Fruit fly (Drosophila melanogaster) whole organism, embryonic: ENCODE results near the gene CG43886.
A peak's percentile ranks its signal among the peaks of the same experiment; 100 is the strongest.

Source experiments
- CG11398 ChIP-seq: fragments of 200-800 bp; sonication (Bioruptor generic); optimal IDR thresholded peaks from 2 replicates; lab custom pipeline; 2016; ENCODE audit warnings: missing biosample characterization, missing genetic modification characterization
- CG13624 ChIP-seq: fragments of 200-800 bp; sonication (Bioruptor generic); optimal IDR thresholded peaks from 2 replicates; lab custom pipeline; 2016; ENCODE audit warnings: missing biosample characterization, missing genetic modification characterization
- CG14014 ChIP-seq: fragments of 200-800 bp; sonication (Bioruptor generic); IDR thresholded peaks from 2 replicates; pipeline ENCODE4 v1.3.6; 2022; ENCODE audit warnings: missing biosample characterization, missing genetic modification characterization
- CG16779 ChIP-seq: fragments of 200-800 bp; sonication (Bioruptor generic); IDR thresholded peaks from 2 replicates; pipeline ENCODE4 v1.3.6; 2022; ENCODE audit warnings: missing biosample characterization, missing genetic modification characterization
- CG17568 ChIP-seq: fragments of 200-800 bp; sonication (Bioruptor generic); optimal IDR thresholded peaks from 2 replicates; lab custom pipeline; 2018; ENCODE audit warnings: missing biosample characterization, mild to moderate bottlenecking, missing genetic modification characterization, moderate library complexity
- CG17912 ChIP-seq: fragments of 200-800 bp; sonication (Bioruptor generic); optimal IDR thresholded peaks from 2 replicates; lab custom pipeline; 2018; ENCODE audit warnings: missing biosample characterization, mild to moderate bottlenecking, missing genetic modification characterization
- CG18619 ChIP-seq: fragments of 200-800 bp; sonication (Bioruptor generic); optimal IDR thresholded peaks from 3 replicates; lab custom pipeline; 2017; ENCODE audit warnings: missing biosample characterization, mild to moderate bottlenecking, missing genetic modification characterization
- CG3407 ChIP-seq: fragments of 200-800 bp; sonication (Bioruptor generic); optimal IDR thresholded peaks from 2 replicates; lab custom pipeline; 2018; ENCODE audit warnings: missing biosample characterization, mild to moderate bottlenecking, missing genetic modification characterization
- CG4360 ChIP-seq: fragments of 200-800 bp; sonication (Bioruptor generic); IDR thresholded peaks from 2 replicates; pipeline ENCODE4 v1.3.6; 2022; ENCODE audit warnings: missing biosample characterization, missing genetic modification characterization
- CG4854 ChIP-seq: fragments of 200-800 bp; sonication (Bioruptor generic); optimal IDR thresholded peaks from 2 replicates; lab custom pipeline; 2016; ENCODE audit warnings: missing biosample characterization, missing genetic modification characterization, inconsistent platforms
- CG6654 ChIP-seq: fragments of 200-800 bp; sonication (Bioruptor generic); optimal IDR thresholded peaks from 2 replicates; lab custom pipeline; 2017; ENCODE audit warnings: missing biosample characterization, mild to moderate bottlenecking, missing genetic modification characterization
- CG6813 ChIP-seq: fragments of 200-800 bp; sonication (Bioruptor generic); optimal IDR thresholded peaks from 2 replicates; lab custom pipeline; 2017; ENCODE audit warnings: missing biosample characterization, missing genetic modification characterization, mild to moderate bottlenecking, moderate library complexity, missing genetic modification reagents
- CG7987 ChIP-seq: fragments of 200-800 bp; sonication (Bioruptor generic); optimal IDR thresholded peaks from 2 replicates; lab custom pipeline; 2018; ENCODE audit warnings: missing biosample characterization, mild to moderate bottlenecking, missing genetic modification characterization, moderate library complexity
- CG9727 ChIP-seq: fragments of 200-800 bp; sonication (Bioruptor generic); optimal IDR thresholded peaks from 3 replicates; lab custom pipeline; 2017; ENCODE audit warnings: missing biosample characterization, mild to moderate bottlenecking, missing genetic modification characterization
- Dad ChIP-seq: fragments of 200-800 bp; sonication (Bioruptor generic); optimal IDR thresholded peaks from 3 replicates; lab custom pipeline; 2016; ENCODE audit warnings: missing biosample characterization, missing genetic modification characterization
- Dip3 ChIP-seq: fragments of 200-800 bp; sonication (Bioruptor generic); optimal IDR thresholded peaks from 3 replicates; lab custom pipeline; 2016; ENCODE audit warnings: missing biosample characterization, missing genetic modification characterization
- E2f1 ChIP-seq: fragments of 200-800 bp; sonication (Bioruptor generic); IDR thresholded peaks from 2 replicates; pipeline ENCODE4 v1.3.6; 2022; ENCODE audit warnings: missing biosample characterization, missing genetic modification characterization
- HHEX ChIP-seq: fragments of 200-800 bp; sonication (Bioruptor generic); optimal IDR thresholded peaks from 3 replicates; lab custom pipeline; 2017; ENCODE audit warnings: missing biosample characterization, mild to moderate bottlenecking, missing genetic modification characterization, missing genetic modification reagents
- HLH3B ChIP-seq: fragments of 200-800 bp; sonication (Bioruptor generic); IDR thresholded peaks from 2 replicates; pipeline ENCODE4 v1.3.6; 2022; ENCODE audit warnings: missing biosample characterization, missing genetic modification characterization
- HLHmδ ChIP-seq: fragments of 200-800 bp; sonication (Bioruptor generic); optimal IDR thresholded peaks from 2 replicates; lab custom pipeline; 2018; ENCODE audit warnings: missing biosample characterization, mild to moderate bottlenecking, missing genetic modification characterization, moderate library complexity
- HmgD ChIP-seq: fragments of 200-800 bp; sonication (Bioruptor generic); optimal IDR thresholded peaks from 3 replicates; lab custom pipeline; 2016; ENCODE audit warnings: missing biosample characterization, missing genetic modification characterization
- HmgZ ChIP-seq: fragments of 200-800 bp; sonication (Bioruptor generic); optimal IDR thresholded peaks from 2 replicates; lab custom pipeline; 2018; ENCODE audit warnings: missing biosample characterization, mild to moderate bottlenecking, missing genetic modification characterization
- Med ChIP-seq: fragments of 200-800 bp; sonication (Bioruptor generic); peaks from one replicate; lab custom pipeline; 2016; ENCODE audit warnings: missing biosample characterization, missing genetic modification characterization, mild to moderate bottlenecking, inconsistent platforms, moderate library complexity
- Opbp ChIP-seq: fragments of 200-800 bp; sonication (Bioruptor generic); IDR thresholded peaks from 3 replicates; pipeline ENCODE4 v1.3.6; 2022; ENCODE audit warnings: missing biosample characterization, missing genetic modification characterization; ENCODE audit not compliant: partially characterized antibody
- Sox102F ChIP-seq: fragments of 200-800 bp; sonication (Bioruptor generic); optimal IDR thresholded peaks from 2 replicates; lab custom pipeline; 2018; ENCODE audit warnings: missing biosample characterization, mild to moderate bottlenecking, missing genetic modification characterization, moderate library complexity
- ara ChIP-seq: fragments of 200-800 bp; sonication (Bioruptor generic); IDR thresholded peaks from 2 replicates; pipeline ENCODE4 v1.3.6; 2022; ENCODE audit warnings: missing biosample characterization, missing genetic modification characterization
- bigmax ChIP-seq: fragments of 200-800 bp; sonication (Bioruptor generic); optimal IDR thresholded peaks from 2 replicates; lab custom pipeline; 2018; ENCODE audit warnings: missing biosample characterization, mild to moderate bottlenecking, missing genetic modification characterization
- crc ChIP-seq: fragments of 200-800 bp; sonication (Bioruptor generic); optimal IDR thresholded peaks from 2 replicates; lab custom pipeline; 2016; ENCODE audit warnings: missing biosample characterization, missing genetic modification characterization
- crol ChIP-seq: fragments of 200-800 bp; sonication (Bioruptor generic); IDR thresholded peaks from 2 replicates; pipeline ENCODE4 v1.3.6; 2022; ENCODE audit warnings: missing biosample characterization, missing genetic modification characterization
- cwo ChIP-seq: fragments of 200-800 bp; sonication (Bioruptor generic); optimal IDR thresholded peaks from 3 replicates; lab custom pipeline; 2017; ENCODE audit warnings: missing biosample characterization, missing genetic modification characterization, mild to moderate bottlenecking, moderate library complexity, missing genetic modification reagents
- dysf ChIP-seq: fragments of 200-800 bp; sonication (Bioruptor generic); IDR thresholded peaks from 3 replicates; pipeline ENCODE4 v1.3.6; 2022; ENCODE audit warnings: missing biosample characterization, missing genetic modification characterization
- fru ChIP-seq: fragments of >200 bp; optimal IDR thresholded peaks from 2 replicates; lab custom pipeline; 2017
- grau ChIP-seq: fragments of 200-800 bp; optimal IDR thresholded peaks from 3 replicates; lab custom pipeline; 2019; ENCODE audit warnings: missing biosample characterization, mild to moderate bottlenecking, missing genetic modification characterization, moderate library complexity
- grn ChIP-seq: fragments of 200-800 bp; sonication (Bioruptor generic); optimal IDR thresholded peaks from 3 replicates; lab custom pipeline; 2017; ENCODE audit warnings: missing biosample characterization, missing genetic modification characterization
- gro ChIP-seq: fragments of 200-800 bp; sonication (Bioruptor generic); optimal IDR thresholded peaks from 2 replicates; lab custom pipeline; 2016; ENCODE audit warnings: missing biosample characterization, missing genetic modification characterization
- gsb-n ChIP-seq: fragments of 200-800 bp; sonication (Bioruptor generic); optimal IDR thresholded peaks from 3 replicates; lab custom pipeline; 2018; ENCODE audit warnings: missing biosample characterization, mild to moderate bottlenecking, missing genetic modification characterization
- lov ChIP-seq, 2 experiments: fragments of 200-800 bp in 1 of 2; fragments of >200 bp in 1 of 2; sonication (Bioruptor generic) in 1 of 2; IDR thresholded peaks in 1 of 2; optimal IDR thresholded peaks in 1 of 2; 2 replicates in 1 of 2; 3 replicates in 1 of 2; pipeline versions ENCODE4 v1.3.6 to Lab custom; 2017 to 2022; ENCODE audit warnings: missing biosample characterization in 1 of 2, missing genetic modification characterization in 1 of 2
- nau ChIP-seq: fragments of 200-800 bp; sonication (Bioruptor generic); optimal IDR thresholded peaks from 3 replicates; lab custom pipeline; 2017; ENCODE audit warnings: missing biosample characterization, mild to moderate bottlenecking, missing genetic modification characterization, missing genetic modification reagents
- pnt ChIP-seq: fragments of 200-800 bp; sonication (Bioruptor generic); optimal IDR thresholded peaks from 3 replicates; lab custom pipeline; 2016; ENCODE audit warnings: missing biosample characterization, missing genetic modification characterization
- ro ChIP-seq: fragments of 200-800 bp; sonication (Bioruptor generic); IDR thresholded peaks from 2 replicates; pipeline ENCODE4 v1.3.6; 2022; ENCODE audit warnings: missing biosample characterization, missing genetic modification characterization
- run ChIP-seq: fragments of 200-800 bp; sonication (Bioruptor generic); optimal IDR thresholded peaks from 3 replicates; lab custom pipeline; 2018; ENCODE audit warnings: missing biosample characterization, mild to moderate bottlenecking, missing genetic modification characterization
- sima ChIP-seq: fragments of 200-800 bp; sonication (Bioruptor generic); optimal IDR thresholded peaks from 2 replicates; lab custom pipeline; 2016; ENCODE audit warnings: missing biosample characterization, missing genetic modification characterization
- tna ChIP-seq: fragments of 200-800 bp; sonication (Bioruptor generic); IDR thresholded peaks from 2 replicates; pipeline ENCODE4 v1.3.6; 2022; ENCODE audit warnings: missing biosample characterization, missing genetic modification characterization; ENCODE audit not compliant: partially characterized antibody
- trh ChIP-seq: fragments of 200-800 bp; sonication (Bioruptor generic); optimal IDR thresholded peaks from 2 replicates; lab custom pipeline; 2016; ENCODE audit warnings: missing biosample characterization, missing genetic modification characterization
- ttk ChIP-seq: fragments of 200-800 bp; sonication (Bioruptor generic); IDR thresholded peaks from 2 replicates; pipeline ENCODE4 v2.1.2; 2022; ENCODE audit warnings: missing biosample characterization, missing genetic modification characterization
- twi ChIP-seq: fragments of 200-800 bp; optimal IDR thresholded peaks from 2 replicates; lab custom pipeline; 2019; ENCODE audit warnings: missing biosample characterization, mild to moderate bottlenecking, missing genetic modification characterization, moderate library complexity
- vnd ChIP-seq: fragments of 200-800 bp; sonication (Bioruptor generic); IDR thresholded peaks from 3 replicates; pipeline ENCODE4 v1.3.6; 2022; ENCODE audit warnings: missing biosample characterization, missing genetic modification characterization; ENCODE audit not compliant: partially characterized antibody

CG43886 gene

DNA sequence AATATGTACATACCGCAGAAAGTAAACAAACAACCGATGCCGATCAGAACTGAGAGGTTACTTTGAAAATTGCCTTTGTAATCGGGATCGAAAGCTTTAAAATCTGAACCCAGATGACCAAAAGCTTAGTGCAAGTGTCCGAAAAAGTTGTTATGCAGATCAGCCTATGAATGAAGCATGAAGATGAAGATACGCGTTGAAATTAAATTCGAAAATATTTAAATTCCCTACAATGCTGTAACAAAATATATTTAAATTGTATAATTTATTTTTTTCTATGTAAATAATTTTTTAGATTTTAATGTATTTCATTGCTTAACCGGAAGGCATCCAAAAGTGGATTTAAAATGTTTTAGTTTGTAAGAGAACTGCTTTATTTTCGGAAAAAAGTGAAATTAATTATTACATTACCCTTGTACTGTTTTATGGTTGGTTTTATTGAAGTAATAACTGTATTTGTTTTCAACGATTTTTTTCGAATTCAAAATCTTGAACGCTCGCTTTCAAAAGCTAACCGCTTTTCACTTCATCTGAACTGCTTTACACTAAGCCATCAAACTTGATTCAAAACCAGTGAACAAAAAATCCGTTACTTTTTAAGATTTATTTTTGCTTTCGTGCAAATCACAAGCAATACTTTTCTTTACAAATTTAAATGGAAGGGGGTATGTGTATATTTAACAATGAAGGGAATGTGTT is at the start of gene CG43886 (continued):
- TF ChIP-seq twi (tag; lab: Kevin White, UChicago) (no peak), HHEX (no peak), CG7987 (GFP tag; lab: Kevin White, UChicago) (no peak), CG18619 (GFP tag; lab: Kevin White, UChicago) (no peak), grau (tag; lab: Kevin White, UChicago) (no peak), HLHmδ (no peak), lov (optimal IDR thresholded peaks at IDR 0.05; lab: Kevin White, UChicago) (no peak), lov (GFP tag; IDR thresholded peaks at IDR 0.05; lab: Robert Waterston, UW) (no peak), CG17568 (no peak)

DNA sequence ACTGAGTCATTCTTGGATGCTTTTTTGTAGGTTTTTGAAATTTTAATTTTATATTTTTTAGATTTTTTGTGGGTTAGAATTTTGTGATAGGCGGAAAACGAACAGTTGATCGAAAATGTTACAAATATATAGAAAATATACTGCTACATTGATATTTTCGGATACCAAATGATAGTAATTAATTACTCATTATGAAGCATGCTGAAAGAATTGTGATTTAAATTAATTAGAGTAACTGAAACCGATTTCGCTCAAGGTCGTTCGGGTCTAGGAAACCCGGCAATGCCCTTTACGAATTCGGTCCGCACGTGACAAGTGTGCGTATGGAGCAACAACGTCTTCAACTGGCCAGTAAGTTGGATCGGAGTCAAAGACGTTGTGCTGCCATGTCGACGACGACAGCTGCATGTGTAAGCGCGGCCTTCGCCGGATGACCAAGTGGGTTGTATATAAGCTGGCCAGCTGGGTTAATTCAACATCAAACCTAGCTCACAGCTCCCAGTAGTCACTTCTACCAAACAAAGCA is 42.8 kb upstream of the CG43886 start, which contains the start of the genes CG7366 and CG13679:
CG7366 (minus strand) TSS at position 101 of the 526 bp plus-strand sequence.
CG13679 (plus strand) TSS at position 476 of the 526 bp plus-strand sequence.
- TF ChIP-seq Dad (no peak), Opbp (no peak), Sox102F (GFP tag; lab: Kevin White, UChicago) (no peak), HHEX (no peak), ro (GFP tag; lab: Robert Waterston, UW) (no peak), E2f1 (GFP tag; lab: Robert Waterston, UW) (no peak), crc (GFP tag; lab: Kevin White, UChicago) (no peak), CG4360 (GFP tag; lab: Robert Waterston, UW) (no peak), dysf (no peak), CG6813 (GFP tag; lab: Kevin White, UChicago) (no peak), pnt (GFP tag; lab: Kevin White, UChicago) (no peak), CG11398 (GFP tag; lab: Kevin White, UChicago) (no peak), trh (no peak)
- TF ChIP-seq, all 482 proteins: peak for 0

DNA sequence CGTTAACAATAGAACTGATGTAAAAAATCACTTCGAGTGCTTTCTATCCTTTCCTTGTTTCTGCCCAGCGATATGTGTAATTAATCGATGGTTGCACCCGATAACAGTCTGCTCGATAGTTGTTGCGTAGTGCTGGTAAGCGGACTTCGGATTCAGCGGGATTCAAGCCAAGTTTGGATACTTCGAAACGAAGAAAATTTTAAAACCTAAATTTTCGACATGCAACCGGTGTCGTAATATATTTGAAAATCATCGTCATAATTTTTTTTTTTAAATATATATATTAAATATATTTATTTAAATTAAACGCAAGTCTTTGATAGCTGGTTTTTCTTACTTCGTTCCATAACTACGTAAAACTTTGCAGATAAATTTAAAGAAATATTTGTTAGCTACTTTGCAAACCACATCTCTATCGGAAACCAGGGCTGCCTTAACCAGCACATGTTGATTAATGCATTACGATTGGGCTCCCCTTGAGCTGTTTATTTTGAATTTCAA is 38.3 kb upstream of the CG43886 start, which contains the start of the genes UbcE2M and Dhps:
UbcE2M (minus strand) TSS at position 209 of the 501 bp plus-strand sequence.
Dhps (plus strand) TSS at position 429 of the 501 bp plus-strand sequence.
- peak; percentile 3 for TF ChIP-seq CG6654 (GFP tag; lab: Kevin White, UChicago)
- no peak for TF ChIP-seq CG3407
- no peak for TF ChIP-seq tna (GFP tag; lab: Robert Waterston, UW)
- peak; percentile 19 for TF ChIP-seq CG4854
- no peak for TF ChIP-seq fru (lab: Kevin White, UChicago)
- TF ChIP-seq cwo (GFP tag; lab: Kevin White, UChicago), result peak; percentile 57
- no peak for TF ChIP-seq bigmax
- peak; percentile 31 for TF ChIP-seq CG13624 (GFP tag; lab: Kevin White, UChicago)
- TF ChIP-seq run (tag; lab: Kevin White, UChicago), result no peak
- no peak for TF ChIP-seq gro (GFP tag; lab: Kevin White, UChicago)
- no peak for TF ChIP-seq grn (GFP tag; lab: Kevin White, UChicago)
- TF ChIP-seq CG9727 (GFP tag; lab: Kevin White, UChicago), result peak; percentile 76
- peak; percentile 56; the same call in 1 of the 2 replicates for TF ChIP-seq HLH3B (GFP tag; lab: Robert Waterston, UW)
- TF ChIP-seq nau, result no peak
- TF ChIP-seq HmgD (GFP tag; lab: Kevin White, UChicago), result peak; percentile 32
- peak; percentile 70 for TF ChIP-seq HmgZ (tag; lab: Kevin White, UChicago)
- peak; percentile 48; the same call in 1 of the 2 replicates for TF ChIP-seq CG14014 (GFP tag; lab: Robert Waterston, UW)
- peak; percentile 49 for TF ChIP-seq Dip3 (GFP tag; lab: Kevin White, UChicago)
- no peak for TF ChIP-seq gsb-n (tag; lab: Kevin White, UChicago)
- TF ChIP-seq ara, result no peak
- peak; percentile 89 for TF ChIP-seq Med (GFP tag; lab: Kevin White, UChicago)
- TF ChIP-seq CG17912 (GFP tag; lab: Kevin White, UChicago), result no peak
- peak; percentile 67 for TF ChIP-seq vnd (GFP tag; lab: Robert Waterston, UW)
- TF ChIP-seq CG16779 (GFP tag; lab: Robert Waterston, UW), result no peak
- TF ChIP-seq crol (GFP tag; lab: Robert Waterston, UW), result no peak
- TF ChIP-seq ttk (GFP tag; lab: Robert Waterston, UW), result peak; percentile 12; the same call in 1 of the 2 replicates
- no peak for TF ChIP-seq sima
